Worm (Caenorhabditis elegans): ENCODE measurements around the gene gmeb-3.
A peak's percentile ranks its signal among the peaks of the same experiment; 100 is the strongest.

Gene gmeb-3

DNA sequence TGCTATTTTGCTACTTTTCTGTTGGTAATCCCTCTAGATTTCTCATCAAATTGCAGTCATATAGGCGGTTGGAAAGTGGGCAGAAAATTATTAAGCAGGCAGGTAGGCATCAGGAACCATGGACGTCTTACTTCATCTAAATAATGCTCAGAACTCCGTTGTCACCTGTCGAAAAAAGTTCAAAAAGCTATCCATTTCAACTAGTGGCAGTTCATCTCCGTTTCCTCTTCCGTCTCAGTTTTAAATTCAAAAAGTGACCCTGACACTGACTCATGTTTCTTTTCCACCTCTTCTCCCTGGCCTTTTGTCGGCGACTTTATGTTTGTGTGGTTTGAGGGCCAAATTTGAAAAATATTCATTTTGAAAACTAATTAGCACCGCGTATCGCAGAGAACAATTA, 6.2 kb downstream of the gmeb-3 start:
- TF ChIP-seq hmg-4 (GFP tag; optimal IDR thresholded peaks at IDR 0.05): no peak

DNA sequence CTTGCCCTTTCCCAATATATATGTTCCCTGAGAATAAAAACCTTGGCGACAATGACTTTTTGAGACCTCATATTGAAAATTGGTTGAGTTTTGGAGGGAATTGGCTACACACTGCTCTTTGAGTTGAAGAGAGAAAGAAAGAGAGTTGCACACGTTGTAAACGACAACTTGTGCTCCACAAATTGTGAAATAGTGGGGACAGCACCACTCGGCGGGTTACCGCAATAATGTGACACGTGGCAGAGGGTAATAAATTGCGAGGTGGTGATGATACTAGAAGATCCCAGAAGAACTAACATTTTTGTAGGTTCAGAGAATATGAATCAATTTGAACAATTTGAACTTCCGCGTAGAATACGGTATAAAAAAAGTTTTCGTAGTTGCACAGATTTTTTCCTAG, 13.5 kb downstream of the gmeb-3 start:
- TF ChIP-seq ceh-13 (GFP tag; optimal IDR thresholded peaks at IDR 0.05) (no peak), ceh-36 (tag; optimal IDR thresholded peaks at IDR 0.05) (no peak)

DNA sequence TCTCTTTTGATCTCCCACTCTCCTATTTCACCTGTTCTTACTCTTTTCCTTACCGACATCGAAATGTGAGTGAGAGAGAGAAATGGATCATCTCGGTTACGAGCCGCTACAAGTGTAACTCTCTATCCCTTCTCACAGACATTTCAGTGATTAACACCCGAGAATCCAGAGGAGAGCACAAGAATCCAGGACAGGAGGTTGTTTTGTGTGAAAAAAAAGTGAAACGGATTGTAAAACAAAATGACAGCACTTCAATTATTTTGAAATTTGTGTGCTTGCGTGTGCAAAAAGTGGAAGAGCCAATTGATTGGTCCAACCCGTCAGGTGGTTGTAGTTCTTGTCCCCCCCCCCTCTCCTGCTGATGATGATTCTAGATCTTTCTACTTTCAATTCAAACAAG, 14.6 kb downstream of the gmeb-3 start:
- TF ChIP-seq tra-4 (tag; optimal IDR thresholded peaks at IDR 0.05) (no peak), tbx-37 (GFP tag; conservative IDR thresholded peaks at IDR 0.05) (no peak), B0310.2 (tag; optimal IDR thresholded peaks at IDR 0.05) (no peak), ets-7 (tag; optimal IDR thresholded peaks at IDR 0.05) (no peak), pes-1 (GFP tag; IDR thresholded peaks at IDR 0.05) (no peak), hmg-4 (GFP tag; optimal IDR thresholded peaks at IDR 0.05) (no peak), hmbx-1 (tag; optimal IDR thresholded peaks at IDR 0.05) (no peak), ceh-13 (GFP tag; optimal IDR thresholded peaks at IDR 0.05) (no peak), scrt-1 (GFP tag; IDR thresholded peaks at IDR 0.05) (no peak), flt-1 (GFP tag; IDR thresholded peaks at IDR 0.05) (no peak), ama-1 (optimal IDR thresholded peaks at IDR 0.05) (no peak), hnd-1 (tag; optimal IDR thresholded peaks at IDR 0.05) (no peak), aly-1 (tag; optimal IDR thresholded peaks at IDR 0.05) (no peak), F13C5.2 (tag; optimal IDR thresholded peaks at IDR 0.05) (no peak), sea-1 (GFP tag; conservative IDR thresholded peaks at IDR 0.05) (no peak)

DNA sequence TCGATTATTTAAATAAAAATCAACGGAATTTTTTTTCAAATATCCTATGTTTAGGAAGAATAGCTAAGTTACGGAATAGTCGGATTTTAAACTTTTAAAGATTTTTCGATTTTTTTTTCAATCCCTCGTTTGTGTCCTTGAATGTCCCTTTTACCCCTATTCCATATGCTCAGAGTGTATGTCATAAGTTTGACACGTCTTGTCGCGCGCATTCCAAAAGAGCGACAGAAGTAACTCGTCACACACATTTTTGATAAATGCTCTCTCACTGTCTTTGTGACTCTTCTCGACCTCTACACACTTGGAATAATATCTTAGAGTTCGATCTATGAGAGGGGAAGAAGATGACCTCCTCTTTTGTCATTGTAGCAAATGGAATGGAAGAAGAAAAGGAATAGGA, 15.6 kb downstream of the gmeb-3 start:
- TF ChIP-seq aly-1 (tag; optimal IDR thresholded peaks at IDR 0.05) (no peak), flt-1 (GFP tag; IDR thresholded peaks at IDR 0.05) (no peak), scrt-1 (GFP tag; IDR thresholded peaks at IDR 0.05) (no peak), B0310.2 (tag; optimal IDR thresholded peaks at IDR 0.05) (no peak), tbx-11 (GFP tag; IDR thresholded peaks at IDR 0.05) (no peak), sea-1 (GFP tag; conservative IDR thresholded peaks at IDR 0.05) (no peak), F13C5.2 (tag; optimal IDR thresholded peaks at IDR 0.05) (no peak), ceh-13 (GFP tag; optimal IDR thresholded peaks at IDR 0.05) (no peak), hmbx-1 (tag; optimal IDR thresholded peaks at IDR 0.05) (no peak), ets-7 (tag; optimal IDR thresholded peaks at IDR 0.05) (no peak), pes-1 (GFP tag; IDR thresholded peaks at IDR 0.05) (no peak), tbx-37 (GFP tag; conservative IDR thresholded peaks at IDR 0.05) (no peak), hmg-4 (GFP tag; optimal IDR thresholded peaks at IDR 0.05) (no peak), tra-4 (tag; optimal IDR thresholded peaks at IDR 0.05) (no peak), hnd-1 (tag; optimal IDR thresholded peaks at IDR 0.05) (no peak), ceh-36 (tag; optimal IDR thresholded peaks at IDR 0.05) (no peak), ama-1 (optimal IDR thresholded peaks at IDR 0.05) (no peak)

DNA sequence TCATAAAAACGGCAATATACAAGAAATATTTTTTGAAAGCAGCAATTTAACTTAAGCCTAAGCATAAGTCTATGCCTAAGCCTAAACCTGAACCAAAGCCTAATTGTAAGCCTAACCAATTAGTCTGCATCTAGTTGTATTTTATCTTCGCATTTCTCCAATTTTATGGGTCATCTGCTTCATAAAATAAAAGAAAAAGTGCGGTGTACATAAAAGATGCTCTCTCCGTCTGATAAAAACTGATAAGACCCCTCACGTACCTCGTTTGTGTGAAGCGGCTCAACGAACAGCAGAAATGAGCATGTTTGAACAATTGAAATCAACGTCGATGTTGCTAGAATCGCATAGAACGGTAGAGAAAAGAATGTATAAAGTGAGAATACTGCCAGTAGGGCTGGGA, 16.8 kb downstream of the gmeb-3 start:
- no peak for TF ChIP-seq hmg-4 (GFP tag; optimal IDR thresholded peaks at IDR 0.05)

DNA sequence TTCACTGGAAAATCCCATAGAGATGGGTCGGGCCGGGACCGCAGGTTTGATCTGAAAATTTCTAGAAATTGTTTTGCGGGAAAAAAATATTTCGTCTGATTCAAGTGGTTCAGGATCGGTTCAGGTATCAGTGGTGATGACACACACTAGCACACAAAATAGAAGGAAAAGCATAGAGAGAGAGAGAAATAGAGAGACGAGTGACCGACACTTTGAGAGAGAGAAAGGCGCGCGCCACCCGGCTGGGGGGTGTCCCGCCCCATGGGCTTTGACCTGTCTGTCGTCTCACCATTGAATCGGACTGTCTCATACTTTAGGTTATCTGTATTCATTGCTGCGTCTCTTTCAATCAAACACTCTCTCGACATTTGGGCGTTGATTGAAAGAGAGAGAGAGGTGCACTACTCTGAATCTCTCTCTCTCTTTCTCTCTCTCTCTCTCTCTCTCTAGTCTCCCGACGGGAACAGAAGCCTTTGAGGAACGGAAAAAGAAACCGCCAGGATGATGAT, 18.2 kb downstream of the gmeb-3 start, which contains the start of gene acy-3:
TSS of gene acy-3 (minus strand) at position 51 of the 509 bp plus-strand sequence.
- TF ChIP-seq flt-1 (GFP tag; IDR thresholded peaks at IDR 0.05) (0 out of 2 replicates have a peak, but pooled peaks have one; percentile 30), ceh-13 (GFP tag; optimal IDR thresholded peaks at IDR 0.05) (no peak)

DNA sequence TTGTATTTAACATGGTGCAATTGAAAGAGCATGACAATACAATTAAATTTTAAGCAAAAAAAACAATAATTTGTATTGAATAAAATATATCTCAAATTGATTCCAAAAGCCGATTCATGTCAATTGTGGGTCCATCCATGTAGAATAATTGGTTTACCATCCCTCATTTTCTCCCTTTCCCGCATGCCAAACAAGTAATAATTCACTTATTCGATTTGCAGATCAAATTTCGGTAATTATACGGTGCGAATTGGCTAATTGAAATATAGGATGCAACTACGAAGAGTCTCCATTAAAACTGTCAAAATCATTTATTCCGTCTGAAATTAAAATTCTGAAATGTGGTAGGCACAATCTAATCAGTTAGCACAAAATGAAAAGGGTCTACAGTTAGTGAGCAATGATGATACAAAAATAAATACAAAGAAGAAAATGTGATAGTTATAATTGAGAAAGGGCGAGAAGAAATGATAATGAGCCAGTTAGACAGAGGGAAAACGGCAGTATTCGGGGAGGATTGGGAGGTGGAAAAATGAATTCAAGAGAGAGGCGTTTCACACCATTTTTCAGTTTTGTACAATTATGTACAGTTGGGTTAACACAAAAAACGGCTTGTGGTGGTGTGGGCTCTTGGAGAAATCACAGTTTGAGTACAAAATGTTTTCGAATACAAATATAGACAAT, 21.5 kb downstream of the gmeb-3 start:
- no peak for TF ChIP-seq scrt-1 (GFP tag; IDR thresholded peaks at IDR 0.05)
- no peak for TF ChIP-seq flt-1 (GFP tag; IDR thresholded peaks at IDR 0.05)
- TF ChIP-seq tbx-37 (GFP tag; conservative IDR thresholded peaks at IDR 0.05): no peak
- TF ChIP-seq B0310.2 (tag; optimal IDR thresholded peaks at IDR 0.05): no peak
- no peak for TF ChIP-seq ceh-13 (GFP tag; optimal IDR thresholded peaks at IDR 0.05)
- TF ChIP-seq tra-4 (tag; optimal IDR thresholded peaks at IDR 0.05): no peak
- TF ChIP-seq F13C5.2 (tag; optimal IDR thresholded peaks at IDR 0.05): no peak
- TF ChIP-seq ets-7 (tag; optimal IDR thresholded peaks at IDR 0.05): no peak
- TF ChIP-seq hnd-1 (tag; optimal IDR thresholded peaks at IDR 0.05): no peak
- TF ChIP-seq aly-1 (tag; optimal IDR thresholded peaks at IDR 0.05): no peak
- TF ChIP-seq sea-1 (GFP tag; conservative IDR thresholded peaks at IDR 0.05): no peak
- TF ChIP-seq hmg-4 (GFP tag; optimal IDR thresholded peaks at IDR 0.05): no peak
- TF ChIP-seq hmbx-1 (tag; optimal IDR thresholded peaks at IDR 0.05): no peak
- no peak for TF ChIP-seq ama-1 (optimal IDR thresholded peaks at IDR 0.05)

DNA sequence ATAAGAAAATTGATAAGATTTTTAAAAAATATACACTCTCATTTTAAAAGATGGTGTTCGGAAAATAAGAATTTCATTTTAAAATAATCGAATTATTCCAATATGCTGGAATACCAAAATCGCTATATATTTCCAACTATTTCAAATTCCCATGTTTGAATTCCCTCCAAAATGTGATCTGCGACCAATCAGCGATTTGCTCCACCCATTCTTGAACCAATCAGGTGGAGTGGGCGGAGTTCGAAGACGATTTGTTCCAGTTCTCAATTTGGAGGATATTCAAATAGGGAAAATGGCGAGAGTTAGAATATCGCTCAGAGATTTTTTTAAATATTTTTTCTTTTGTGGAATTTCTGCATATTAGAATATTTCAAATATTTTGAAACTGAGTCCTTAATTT, 22.6 kb downstream of the gmeb-3 start:
- TF ChIP-seq F13C5.2 (tag; optimal IDR thresholded peaks at IDR 0.05): no peak
- no peak for TF ChIP-seq hmg-4 (GFP tag; optimal IDR thresholded peaks at IDR 0.05)
- TF ChIP-seq sea-1 (GFP tag; conservative IDR thresholded peaks at IDR 0.05): no peak
- TF ChIP-seq pes-1 (GFP tag; IDR thresholded peaks at IDR 0.05): no peak
- TF ChIP-seq tra-4 (tag; optimal IDR thresholded peaks at IDR 0.05): no peak
- TF ChIP-seq scrt-1 (GFP tag; IDR thresholded peaks at IDR 0.05): no peak

DNA sequence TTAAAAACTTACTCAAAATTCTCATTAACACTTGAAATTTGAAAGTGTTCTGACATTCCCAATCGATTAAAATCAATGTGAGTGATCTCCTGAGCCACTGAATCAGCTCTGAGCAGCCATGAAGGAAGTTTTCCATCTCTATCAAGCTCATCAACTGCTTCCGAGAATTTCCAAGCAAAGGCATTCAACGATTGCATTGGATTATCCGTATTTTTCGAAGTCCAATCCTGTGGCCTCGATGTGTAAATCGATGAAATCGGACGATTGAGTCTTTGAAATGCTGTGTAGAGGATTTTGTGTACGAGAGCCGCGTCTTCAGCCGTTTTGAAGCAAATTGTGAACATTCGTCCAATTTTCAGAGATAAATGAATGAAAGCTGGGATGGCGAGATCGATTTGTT, 27.6 kb downstream of the gmeb-3 start:
- TF ChIP-seq ceh-13 (GFP tag; optimal IDR thresholded peaks at IDR 0.05) (no peak), pes-1 (GFP tag; IDR thresholded peaks at IDR 0.05) (no peak), hnd-1 (tag; optimal IDR thresholded peaks at IDR 0.05) (no peak), scrt-1 (GFP tag; IDR thresholded peaks at IDR 0.05) (no peak), tbx-37 (GFP tag; conservative IDR thresholded peaks at IDR 0.05) (no peak), aly-1 (tag; optimal IDR thresholded peaks at IDR 0.05) (no peak), sea-1 (GFP tag; conservative IDR thresholded peaks at IDR 0.05) (no peak), tra-4 (tag; optimal IDR thresholded peaks at IDR 0.05) (no peak), ama-1 (optimal IDR thresholded peaks at IDR 0.05) (no peak), hmbx-1 (tag; optimal IDR thresholded peaks at IDR 0.05) (no peak)
